Worm (Caenorhabditis elegans): ENCODE measurements around the gene rbc-2.

Gene rbc-2

ce11 chrIII:2468202-2468601, 60.3 kb downstream of the rbc-2 start, which contains the start of the genes E02H9.9 and E02H9.1:
Gene E02H9.9, minus strand, starts transcription at chrIII:2468302.
Gene E02H9.1, plus strand, starts transcription at chrIII:2468486.
- TF ChIP-seq ceh-18 (tag; optimal IDR thresholded peaks at IDR 0.05) (no peak), ztf-16 (tag; optimal IDR thresholded peaks at IDR 0.05) (no peak), zip-5 (tag; optimal IDR thresholded peaks at IDR 0.05) (no peak), ceh-19 (GFP tag; optimal IDR thresholded peaks at IDR 0.05) (no peak), pros-1 (tag; optimal IDR thresholded peaks at IDR 0.05) (no peak), unc-55 (GFP tag; optimal IDR thresholded peaks at IDR 0.05) (no peak), T23F11.4 (GFP tag; optimal IDR thresholded peaks at IDR 0.05) (no peak), rnt-1 (tag; optimal IDR thresholded peaks at IDR 0.05) (no peak), lim-6 (tag; optimal IDR thresholded peaks at IDR 0.05) (no peak), fkh-6 (tag; optimal IDR thresholded peaks at IDR 0.05) (no peak), ceh-30 (tag; optimal IDR thresholded peaks at IDR 0.05) (no peak)
